Fruit fly (Drosophila melanogaster): ENCODE measurements around the gene hh.
A peak's percentile ranks its signal among the peaks of the same experiment; 100 is the strongest.

The hh gene

DNA sequence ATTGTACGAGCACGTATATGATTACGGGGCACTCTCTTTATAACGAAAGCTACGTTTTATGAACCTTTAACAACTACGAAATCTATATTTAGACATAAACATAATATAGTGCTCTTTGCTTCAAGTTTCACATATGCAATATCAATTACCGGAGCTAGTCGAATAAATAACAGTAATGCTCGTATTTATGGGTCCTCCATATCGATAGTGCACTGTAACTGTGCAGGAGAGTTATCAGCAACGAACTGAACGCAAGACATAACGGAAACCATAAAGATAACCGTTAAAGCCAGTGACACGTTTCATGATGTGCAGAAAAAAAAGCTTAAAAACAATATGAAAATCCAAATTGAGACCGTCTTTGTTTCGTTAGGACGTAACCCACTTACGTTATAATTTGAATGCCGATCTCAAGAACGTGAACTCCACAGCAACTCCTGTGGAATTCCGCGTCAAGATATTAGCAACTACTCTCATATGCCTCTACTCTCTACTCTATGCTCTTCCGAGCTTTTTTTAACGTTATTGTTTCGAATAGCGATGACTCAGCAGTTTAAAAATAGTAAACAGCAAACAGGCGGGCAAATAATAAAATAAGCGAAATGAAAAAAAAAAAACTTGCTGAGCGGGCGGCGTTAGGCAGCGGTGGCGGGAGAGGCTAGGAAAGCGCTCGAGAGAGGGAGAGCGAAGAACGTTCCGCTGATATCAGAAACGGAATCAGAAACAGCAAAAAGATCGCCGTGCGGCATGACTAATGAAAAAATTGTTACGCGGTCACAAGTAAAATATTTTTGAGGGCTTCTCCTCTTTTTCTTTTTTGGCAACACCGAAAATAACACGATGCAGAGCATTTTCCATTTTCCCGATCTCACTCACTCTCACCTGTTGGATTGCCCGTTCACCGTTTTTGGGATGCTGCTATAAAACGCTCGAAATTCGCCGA, 48.5 kb upstream of the hh start (continued):
- TF ChIP-seq CG18262 (tag; optimal IDR thresholded peaks at IDR 0.05) (peak; percentile 72), HmgZ (tag; optimal IDR thresholded peaks at IDR 0.05) (peak; percentile 76), tll (GFP tag; optimal IDR thresholded peaks at IDR 0.05) (no peak), CG5180 (GFP tag; optimal IDR thresholded peaks at IDR 0.05) (peak; percentile 52), CG17912 (GFP tag; optimal IDR thresholded peaks at IDR 0.05) (no peak), CG14710 (tag; optimal IDR thresholded peaks at IDR 0.05) (peak; percentile 39), CG11696 (GFP tag; IDR thresholded peaks at IDR 0.05) (peak; percentile 37; the same call in 1 of the 2 replicates), CG12219 (GFP tag; optimal IDR thresholded peaks at IDR 0.05) (peak; percentile 80), Bdp1 (GFP tag; optimal IDR thresholded peaks at IDR 0.05) (peak; percentile 36), Fer1 (GFP tag; optimal IDR thresholded peaks at IDR 0.05) (peak; percentile 82), CG9932 (GFP tag; IDR thresholded peaks at IDR 0.05) (peak; percentile 81), fd64A (GFP tag; optimal IDR thresholded peaks at IDR 0.05) (no peak), pzg (GFP tag; optimal IDR thresholded peaks at IDR 0.05) (no peak), jing (GFP tag; optimal IDR thresholded peaks at IDR 0.05) (peak; percentile 45), CG33557 (GFP tag; optimal IDR thresholded peaks at IDR 0.05) (no peak), CG10959 (GFP tag; IDR thresholded peaks at IDR 0.05) (no peak), HLHmδ (GFP tag; optimal IDR thresholded peaks at IDR 0.05) (no peak), NC2β (GFP tag; optimal IDR thresholded peaks at IDR 0.05) (peak; percentile 37), CG17359 (tag; optimal IDR thresholded peaks at IDR 0.05) (peak; percentile 79), Fer2 (tag; optimal IDR thresholded peaks at IDR 0.05) (peak; percentile 44), CG17829 (tag; optimal IDR thresholded peaks at IDR 0.05) (peak; percentile 73), ems (GFP tag; optimal IDR thresholded peaks at IDR 0.05) (peak; percentile 62), CG10274 (GFP tag; optimal IDR thresholded peaks at IDR 0.05) (peak; percentile 45), CG2129 (GFP tag; IDR thresholded peaks at IDR 0.05; ENCODE audit: partially characterized antibody) (no peak), al (GFP tag; IDR thresholded peaks at IDR 0.05) (peak; percentile 59; the same call in 1 of the 2 replicates), amos (GFP tag; IDR thresholded peaks at IDR 0.05; ENCODE audit: partially characterized antibody) (no peak), CG14014 (GFP tag; IDR thresholded peaks at IDR 0.05) (peak; percentile 82), pan (optimal IDR thresholded peaks at IDR 0.05) (no peak), pan (GFP tag; optimal IDR thresholded peaks at IDR 0.05 in 1 of 2, IDR thresholded peaks at IDR 0.05 in 1 of 2) (peak in 1 of 2 experiments; percentile 74), ro (GFP tag; IDR thresholded peaks at IDR 0.05) (no peak), Ada2b (GFP tag; IDR thresholded peaks at IDR 0.05) (peak; percentile 70), ato (GFP tag; IDR thresholded peaks at IDR 0.05; ENCODE audit: partially characterized antibody) (no peak), sr (GFP tag; IDR thresholded peaks at IDR 0.05) (no peak), gce (GFP tag; IDR thresholded peaks at IDR 0.05) (no peak), CG8359 (GFP tag; optimal IDR thresholded peaks at IDR 0.05; ENCODE audit: borderline replicate concordance) (peak; percentile 36), mld (GFP tag; IDR thresholded peaks at IDR 0.05; ENCODE audit: partially characterized antibody) (no peak), CG1832 (GFP tag; optimal IDR thresholded peaks at IDR 0.05) (no peak), CoRest (tag; optimal IDR thresholded peaks at IDR 0.05) (peak; percentile 81), Vsx1 (GFP tag; optimal IDR thresholded peaks at IDR 0.05) (peak; percentile 22), Adf1 (GFP tag; IDR thresholded peaks at IDR 0.05) (no peak; the same call in none of the 2 replicates), bbx (GFP tag; IDR thresholded peaks at IDR 0.05; ENCODE audit: partially characterized antibody) (no peak), Ssrp (tag; optimal IDR thresholded peaks at IDR 0.05) (peak; percentile 66), Hr78 (GFP tag; optimal IDR thresholded peaks at IDR 0.05) (peak in 1 of 2 experiments; percentile 57), CG9797 (GFP tag; optimal IDR thresholded peaks at IDR 0.05) (no peak), peb (GFP tag; IDR thresholded peaks at IDR 0.05) (0 out of 2 replicates have a peak, but pooled peaks have one; percentile 59), CG10565 (GFP tag; optimal IDR thresholded peaks at IDR 0.05) (no peak), maf-S (GFP tag; optimal IDR thresholded peaks at IDR 0.05) (peak; percentile 64)

Measured in whole organism, embryonic.